Fruit fly (Drosophila melanogaster) whole organism, prepupa: ENCODE measurements around the gene Noa36.

Experiments
- Blimp-1 ChIP-seq: fragments of 200-800 bp; sonication (Bioruptor generic); optimal IDR thresholded peaks from 3 replicates; lab custom pipeline; 2017; ENCODE audit warnings: missing biosample characterization, missing genetic modification characterization, mild to moderate bottlenecking, moderate library complexity, missing genetic modification reagents
- CG10631 ChIP-seq: fragments of 200-800 bp; sonication (Bioruptor generic); optimal IDR thresholded peaks from 2 replicates; lab custom pipeline; 2016; ENCODE audit warnings: missing biosample characterization, missing genetic modification characterization
- CG10669 ChIP-seq: fragments of 200-800 bp; sonication (Bioruptor generic); optimal IDR thresholded peaks from 3 replicates; lab custom pipeline; 2018; ENCODE audit warnings: missing biosample characterization, mild to moderate bottlenecking, missing genetic modification characterization, moderate library complexity
- CG11294 ChIP-seq: fragments of 200-800 bp; sonication (Bioruptor generic); IDR thresholded peaks from 2 replicates; pipeline ENCODE4 v1.3.6; 2022; ENCODE audit warnings: missing biosample characterization, missing genetic modification characterization
- CG11762 ChIP-seq: fragments of 200-800 bp; sonication (Bioruptor generic); optimal IDR thresholded peaks from 3 replicates; lab custom pipeline; 2016; ENCODE audit warnings: missing biosample characterization, missing genetic modification characterization; ENCODE audit not compliant: insufficient read depth
- CG11902 ChIP-seq: fragments of 200-800 bp; sonication (Bioruptor generic); optimal IDR thresholded peaks from 3 replicates; lab custom pipeline; 2016; ENCODE audit warnings: missing biosample characterization, missing genetic modification characterization
- CG16779 ChIP-seq: fragments of 200-800 bp; sonication (Bioruptor generic); optimal IDR thresholded peaks from 3 replicates; lab custom pipeline; 2017; ENCODE audit warnings: missing biosample characterization, mild to moderate bottlenecking, missing genetic modification characterization
- CG3032 ChIP-seq: fragments of 200-800 bp; optimal IDR thresholded peaks from 2 replicates; lab custom pipeline; 2019; ENCODE audit warnings: missing biosample characterization, mild to moderate bottlenecking, missing genetic modification characterization, moderate library complexity
- CG31627 ChIP-seq: fragments of 200-800 bp; sonication (Bioruptor generic); optimal IDR thresholded peaks from 3 replicates; lab custom pipeline; 2016; ENCODE audit warnings: missing biosample characterization, missing genetic modification characterization
- CG32006 ChIP-seq: fragments of 200-800 bp; sonication (Bioruptor generic); optimal IDR thresholded peaks from 3 replicates; lab custom pipeline; 2017; ENCODE audit warnings: missing biosample characterization, mild to moderate bottlenecking, missing genetic modification characterization
- CG3919 ChIP-seq: fragments of 200-800 bp; sonication (Bioruptor generic); optimal IDR thresholded peaks from 3 replicates; lab custom pipeline; 2016; ENCODE audit warnings: missing biosample characterization, missing genetic modification characterization
- CG4318 ChIP-seq: fragments of 200-800 bp; sonication (Bioruptor generic); optimal IDR thresholded peaks from 3 replicates; lab custom pipeline; 2017; ENCODE audit warnings: missing biosample characterization, mild to moderate bottlenecking, missing genetic modification characterization
- CG6163 ChIP-seq: fragments of 200-800 bp; sonication (Bioruptor generic); IDR thresholded peaks from 3 replicates; pipeline ENCODE4 v1.3.6; 2022; ENCODE audit warnings: missing biosample characterization, missing genetic modification characterization
- CG6276 ChIP-seq: fragments of 200-800 bp; sonication (Bioruptor generic); optimal IDR thresholded peaks from 2 replicates; lab custom pipeline; 2017; ENCODE audit warnings: missing biosample characterization, mild to moderate bottlenecking, missing genetic modification characterization
- CG6792 ChIP-seq: fragments of 200-800 bp; sonication (Bioruptor generic); optimal IDR thresholded peaks from 3 replicates; lab custom pipeline; 2016; ENCODE audit warnings: missing biosample characterization, missing genetic modification characterization
- CG6808 ChIP-seq: fragments of 200-800 bp; sonication (Bioruptor generic); optimal IDR thresholded peaks from 3 replicates; lab custom pipeline; 2017; ENCODE audit warnings: missing biosample characterization, missing genetic modification characterization, mild to moderate bottlenecking, moderate library complexity, missing genetic modification reagents
- CG6854 ChIP-seq: fragments of 200-800 bp; sonication (Bioruptor generic); optimal IDR thresholded peaks from 2 replicates; lab custom pipeline; 2017; ENCODE audit warnings: missing biosample characterization, mild to moderate bottlenecking, missing genetic modification characterization
- CG7368 ChIP-seq: fragments of 200-800 bp; sonication (Bioruptor generic); optimal IDR thresholded peaks from 3 replicates; lab custom pipeline; 2016; ENCODE audit warnings: missing biosample characterization, missing genetic modification characterization
- CG8119 ChIP-seq: fragments of 200-800 bp; sonication (Bioruptor generic); IDR thresholded peaks from 3 replicates; pipeline ENCODE4 v1.3.6; 2022; ENCODE audit warnings: missing biosample characterization, missing genetic modification characterization
- CG8632 ChIP-seq: fragments of 200-800 bp; sonication (Bioruptor generic); optimal IDR thresholded peaks from 3 replicates; lab custom pipeline; 2016; ENCODE audit warnings: missing biosample characterization, missing genetic modification characterization
- CG9139 ChIP-seq: fragments of 200-800 bp; sonication (Bioruptor generic); optimal IDR thresholded peaks from 3 replicates; lab custom pipeline; 2017; ENCODE audit warnings: missing biosample characterization, mild to moderate bottlenecking, missing genetic modification characterization
- Eip75B ChIP-seq: fragments of 200-800 bp; sonication (Bioruptor generic); optimal IDR thresholded peaks from 3 replicates; lab custom pipeline; 2016; ENCODE audit warnings: missing biosample characterization, missing genetic modification characterization
- Eip78C ChIP-seq: fragments of 200-800 bp; sonication (Bioruptor generic); peaks from one replicate; lab custom pipeline; 2016; ENCODE audit warnings: missing biosample characterization, missing genetic modification characterization
- Ets21C ChIP-seq: fragments of 200-800 bp; sonication (Bioruptor generic); optimal IDR thresholded peaks from 3 replicates; lab custom pipeline; 2016; ENCODE audit warnings: missing biosample characterization, missing genetic modification characterization
- Ets96B ChIP-seq: fragments of 200-800 bp; optimal IDR thresholded peaks from 2 replicates; lab custom pipeline; 2019; ENCODE audit warnings: missing biosample characterization, mild to moderate bottlenecking, missing genetic modification characterization, moderate library complexity
- Gug ChIP-seq: fragments of 200-800 bp; sonication (Bioruptor generic); IDR thresholded peaks from 2 replicates; pipeline ENCODE4 v1.3.6; 2022; ENCODE audit warnings: missing biosample characterization, missing genetic modification characterization
- Hr38 ChIP-seq: sonication (Bioruptor generic); optimal IDR thresholded peaks from 2 replicates; lab custom pipeline; 2016; ENCODE audit warnings: missing biosample characterization, missing genetic modification characterization
- Hr4 ChIP-seq: fragments of 200-800 bp; sonication (Bioruptor generic); optimal IDR thresholded peaks from 3 replicates; lab custom pipeline; 2016; ENCODE audit warnings: missing biosample characterization, missing genetic modification characterization
- Lpt ChIP-seq: fragments of 200-800 bp; sonication (Bioruptor generic); optimal IDR thresholded peaks from 3 replicates; lab custom pipeline; 2016; ENCODE audit warnings: missing biosample characterization, missing genetic modification characterization
- Met ChIP-seq: fragments of 200-800 bp; sonication (Bioruptor generic); optimal IDR thresholded peaks from 3 replicates; lab custom pipeline; 2016; ENCODE audit warnings: missing biosample characterization, missing genetic modification characterization
- OdsH ChIP-seq: fragments of 200-800 bp; sonication (Bioruptor generic); optimal IDR thresholded peaks from 3 replicates; lab custom pipeline; 2016; ENCODE audit warnings: missing biosample characterization, missing genetic modification characterization
- Smox ChIP-seq: fragments of 200-800 bp; sonication (Bioruptor generic); optimal IDR thresholded peaks from 3 replicates; lab custom pipeline; 2016; ENCODE audit warnings: missing biosample characterization, missing genetic modification characterization
- Sox102F ChIP-seq: fragments of 200-800 bp; sonication (Bioruptor generic); optimal IDR thresholded peaks from 2 replicates; lab custom pipeline; 2016; ENCODE audit warnings: missing biosample characterization, mild to moderate bottlenecking, missing genetic modification characterization
- Sox14 ChIP-seq: fragments of 200-800 bp; sonication (Bioruptor generic); optimal IDR thresholded peaks from 3 replicates; lab custom pipeline; 2016; ENCODE audit warnings: missing biosample characterization, missing genetic modification characterization
- Sox15 ChIP-seq: fragments of 200-800 bp; sonication (Bioruptor generic); optimal IDR thresholded peaks from 3 replicates; lab custom pipeline; 2016; ENCODE audit warnings: missing biosample characterization, missing genetic modification characterization
- achi ChIP-seq: fragments of 200-800 bp; sonication (Bioruptor generic); optimal IDR thresholded peaks from 3 replicates; lab custom pipeline; 2016; ENCODE audit warnings: missing biosample characterization, missing genetic modification characterization
- cyc ChIP-seq: fragments of 200-800 bp; sonication (Bioruptor generic); optimal IDR thresholded peaks from 3 replicates; lab custom pipeline; 2016; ENCODE audit warnings: missing biosample characterization, missing genetic modification characterization
- dac ChIP-seq: fragments of 200-800 bp; sonication (Bioruptor generic); optimal IDR thresholded peaks from 2 replicates; lab custom pipeline; 2017; ENCODE audit warnings: missing biosample characterization, mild to moderate bottlenecking, missing genetic modification characterization
- dsx ChIP-seq: fragments of 200-800 bp; optimal IDR thresholded peaks from 3 replicates; lab custom pipeline; 2019; ENCODE audit warnings: missing biosample characterization, mild to moderate bottlenecking, missing genetic modification characterization, moderate library complexity; ENCODE audit not compliant: poor library complexity, severe bottlenecking
- eg ChIP-seq: fragments of 200-800 bp; sonication (Bioruptor generic); IDR thresholded peaks from 3 replicates; pipeline ENCODE4 v1.3.6; 2022; ENCODE audit warnings: missing biosample characterization, missing genetic modification characterization
- esn ChIP-seq: fragments of 200-800 bp; sonication (Bioruptor generic); optimal IDR thresholded peaks from 2 replicates; lab custom pipeline; 2016; ENCODE audit warnings: missing biosample characterization, mild to moderate bottlenecking, missing genetic modification characterization, moderate library complexity
- fd85E ChIP-seq: fragments of 200-800 bp; sonication (Bioruptor generic); optimal IDR thresholded peaks from 3 replicates; lab custom pipeline; 2016; ENCODE audit warnings: missing biosample characterization, missing genetic modification characterization
- pdm3 ChIP-seq: fragments of 200-800 bp; sonication (Bioruptor generic); optimal IDR thresholded peaks from 3 replicates; lab custom pipeline; 2016; ENCODE audit warnings: missing biosample characterization, missing genetic modification characterization
- spab ChIP-seq: fragments of 200-800 bp; sonication (Bioruptor generic); optimal IDR thresholded peaks from 2 replicates; lab custom pipeline; 2017; ENCODE audit warnings: missing biosample characterization, mild to moderate bottlenecking, missing genetic modification characterization, missing genetic modification reagents
- svp ChIP-seq: fragments of 200-800 bp; sonication (Bioruptor generic); peaks from one replicate; lab custom pipeline; 2016; ENCODE audit warnings: missing biosample characterization, missing genetic modification characterization
- vri ChIP-seq: fragments of 200-800 bp; sonication (Bioruptor generic); optimal IDR thresholded peaks from 3 replicates; lab custom pipeline; 2016; ENCODE audit warnings: missing biosample characterization, mild to moderate bottlenecking, missing genetic modification characterization

The Noa36 gene

dm6 chr3R:28634981-28635930 is 36.2 kb upstream of the Noa36 start, which contains the start of gene CG10011 (continued):
- TF ChIP-seq dsx (no peak), CG3919 (GFP tag; lab: Kevin White, UChicago) (peak; percentile 10), CG4318 (GFP tag; lab: Kevin White, UChicago) (no peak), Eip78C (peak; percentile 75), CG6792 (GFP tag; lab: Kevin White, UChicago) (no peak), svp (GFP tag; lab: Kevin White, UChicago) (peak; percentile 51), CG8632 (GFP tag; lab: Kevin White, UChicago) (no peak), Hr38 (GFP tag; lab: Kevin White, UChicago) (no peak), achi (GFP tag; lab: Kevin White, UChicago) (no peak), Lpt (GFP tag; lab: Kevin White, UChicago) (no peak), CG3032 (tag; lab: Kevin White, UChicago) (no peak), Sox14 (GFP tag; lab: Kevin White, UChicago) (peak; percentile 29), CG6854 (no peak), Ets21C (GFP tag; lab: Kevin White, UChicago) (no peak), CG6276 (GFP tag; lab: Kevin White, UChicago) (no peak), eg (0 out of 3 replicates have a peak, but pooled peaks have one; percentile 25), CG10631 (GFP tag; lab: Kevin White, UChicago) (no peak), CG8119 (GFP tag; lab: Robert Waterston, UW) (no peak), Smox (GFP tag; lab: Kevin White, UChicago) (no peak), CG6808 (GFP tag; lab: Kevin White, UChicago) (peak; percentile 10), dac (GFP tag; lab: Kevin White, UChicago) (no peak), cyc (GFP tag; lab: Kevin White, UChicago) (no peak), CG11762 (GFP tag; lab: Kevin White, UChicago) (no peak), Blimp-1 (GFP tag; lab: Kevin White, UChicago) (peak; percentile 5), Ets96B (tag; lab: Kevin White, UChicago) (no peak), CG9139 (GFP tag; lab: Kevin White, UChicago) (no peak), fd85E (GFP tag; lab: Kevin White, UChicago) (no peak), Sox102F (peak; percentile 11), vri (GFP tag; lab: Kevin White, UChicago) (no peak), CG16779 (tag; lab: Kevin White, UChicago) (no peak), CG32006 (GFP tag; lab: Kevin White, UChicago) (no peak), CG6163 (peak; percentile 30; the same call in 1 of the 3 replicates), CG10669 (GFP tag; lab: Kevin White, UChicago) (no peak)

DNA sequence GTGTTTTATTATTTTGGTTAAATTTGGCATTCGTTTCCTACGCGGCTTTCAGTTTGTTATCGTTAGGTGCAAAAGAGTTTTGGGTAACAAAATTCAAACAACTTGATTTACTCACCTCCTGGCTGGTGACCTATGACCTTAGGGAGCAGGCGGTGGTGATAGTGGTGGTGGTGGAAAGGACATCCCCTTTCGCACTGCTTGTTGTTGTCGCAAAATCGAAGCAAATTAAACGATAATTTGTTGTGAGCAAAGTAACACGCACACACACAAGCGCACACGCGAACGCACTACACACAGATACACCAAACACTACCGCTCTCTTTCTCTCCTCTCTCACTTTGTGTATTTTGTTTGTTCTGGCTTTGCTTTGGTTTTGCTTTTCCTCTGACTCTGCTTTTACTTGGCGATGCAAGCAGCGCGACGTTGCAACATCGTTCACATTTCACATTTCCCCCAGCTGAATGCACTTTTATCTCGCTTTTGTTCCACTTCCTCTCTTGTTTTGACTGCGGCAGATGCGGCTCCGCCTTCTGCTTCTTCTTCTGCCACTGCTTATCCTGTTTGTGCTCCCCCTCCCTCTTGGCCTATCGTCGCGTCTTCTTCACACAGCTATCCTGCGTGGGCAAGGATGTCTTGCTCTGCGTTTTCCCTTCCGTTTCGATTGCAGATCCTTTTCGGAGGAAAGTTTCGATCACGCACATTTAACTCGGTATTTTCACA is 35.3 kb upstream of the Noa36 start:
- no peak for TF ChIP-seq Sox15 (GFP tag; lab: Kevin White, UChicago)
- no peak for TF ChIP-seq CG8119 (GFP tag; lab: Robert Waterston, UW)
- peak; percentile 21 for TF ChIP-seq CG9139 (GFP tag; lab: Kevin White, UChicago)
- TF ChIP-seq CG7368 = no peak
- TF ChIP-seq CG6163 = peak; percentile 30; the same call in 1 of the 3 replicates
- TF ChIP-seq dsx = peak; percentile 46
- no peak for TF ChIP-seq Hr4 (GFP tag; lab: Kevin White, UChicago)
- no peak for TF ChIP-seq achi (GFP tag; lab: Kevin White, UChicago)
- TF ChIP-seq CG11762 (GFP tag; lab: Kevin White, UChicago) = no peak
- no peak for TF ChIP-seq Sox102F
- TF ChIP-seq Met (GFP tag; lab: Kevin White, UChicago) = no peak
- TF ChIP-seq CG8632 (GFP tag; lab: Kevin White, UChicago) = no peak
- TF ChIP-seq CG6276 (GFP tag; lab: Kevin White, UChicago) = no peak
- no peak for TF ChIP-seq esn (GFP tag; lab: Kevin White, UChicago)
- TF ChIP-seq CG6808 (GFP tag; lab: Kevin White, UChicago) = peak; percentile 48
- no peak for TF ChIP-seq spab (GFP tag; lab: Kevin White, UChicago)
- TF ChIP-seq CG31627 = no peak
- TF ChIP-seq CG11902 (GFP tag; lab: Kevin White, UChicago) = no peak
- no peak for TF ChIP-seq pdm3 (GFP tag; lab: Kevin White, UChicago)
- TF ChIP-seq OdsH = no peak
- no peak for TF ChIP-seq Gug
- no peak for TF ChIP-seq Eip75B
- TF ChIP-seq vri (GFP tag; lab: Kevin White, UChicago) = no peak
- no peak for TF ChIP-seq CG11294 (GFP tag; lab: Robert Waterston, UW)
- TF ChIP-seq CG6854 = peak; percentile 82
